Worm (Caenorhabditis elegans) whole organism, late embryonic: Measurements from ENCODE around the gene K02B2.6.

Source experiments
- ama-1 ChIP-seq: fragments of 150-350 bp; optimal IDR thresholded peaks from 2 replicates; lab custom pipeline; 2014
- ceh-48 ChIP-seq: sonication (generic microtip); optimal IDR thresholded peaks from 2 replicates; lab custom pipeline; 2016; ENCODE audit warnings: missing genetic modification characterization, inconsistent platforms, missing compliant biosample characterization
- fkh-6 ChIP-seq: sonication (generic microtip); optimal IDR thresholded peaks from 2 replicates; lab custom pipeline; 2016; ENCODE audit warnings: missing genetic modification characterization, missing compliant biosample characterization
- pax-1 ChIP-seq: fragments of 150-350 bp; optimal IDR thresholded peaks from 2 replicates; lab custom pipeline; 2014; ENCODE audit warnings: missing biosample characterization, missing genetic modification characterization
- ttx-3 ChIP-seq: sonication (generic microtip); optimal IDR thresholded peaks from 2 replicates; lab custom pipeline; 2016; ENCODE audit warnings: missing genetic modification reagents, missing genetic modification characterization, missing compliant biosample characterization
- zip-5 ChIP-seq: sonication (generic microtip); optimal IDR thresholded peaks from 2 replicates; lab custom pipeline; 2016; ENCODE audit warnings: missing genetic modification characterization, missing compliant biosample characterization

DNA sequence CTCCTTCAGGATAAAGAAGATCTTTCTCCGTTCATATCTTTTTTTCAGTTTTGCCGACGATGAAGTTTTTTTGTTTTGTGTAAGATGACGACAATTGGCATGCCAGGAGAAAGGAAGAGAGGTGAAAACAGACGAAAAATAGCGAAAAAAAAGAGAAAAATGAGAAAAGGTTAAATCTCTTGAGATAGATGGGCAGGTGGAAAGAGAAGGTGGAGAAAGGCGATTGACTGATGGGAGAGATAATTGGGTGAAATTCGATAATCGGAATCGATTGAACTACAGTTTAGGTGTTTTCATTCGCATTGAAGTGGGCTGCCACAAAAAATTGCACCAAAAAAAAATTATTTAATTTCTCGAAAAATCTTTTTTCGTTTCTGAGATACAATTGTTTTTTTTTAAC, 21.5 kb downstream of the K02B2.6 start:
- TF ChIP-seq ceh-48 (tag; lab: Kevin White, UChicago), result no peak
- no peak for TF ChIP-seq pax-1
- TF ChIP-seq ama-1 (lab: Kevin White, UChicago), result no peak
- TF ChIP-seq zip-5 (tag; lab: Kevin White, UChicago), result no peak
- TF ChIP-seq ttx-3 (tag; lab: Kevin White, UChicago), result no peak
- TF ChIP-seq fkh-6 (tag; lab: Kevin White, UChicago), result no peak
